Worm (Caenorhabditis elegans) whole organism, late embryonic: ENCODE results near the gene C45E5.1.

Experiments
- T23F11.4 ChIP-seq: fragments of 200-800 bp; sonication (Bioruptor generic); optimal IDR thresholded peaks from 2 replicates; lab custom pipeline; 2018; ENCODE audit warnings: mild to moderate bottlenecking, missing genetic modification characterization, missing compliant biosample characterization
- ceh-14 ChIP-seq: sonication (generic microtip); optimal IDR thresholded peaks from 2 replicates; lab custom pipeline; 2016; ENCODE audit warnings: missing genotype, missing genetic modification characterization, missing compliant biosample characterization
- ceh-18 ChIP-seq: sonication (generic microtip); optimal IDR thresholded peaks from 2 replicates; lab custom pipeline; 2016; ENCODE audit warnings: missing genetic modification characterization, missing compliant biosample characterization
- ceh-19 ChIP-seq: fragments of 200-800 bp; sonication (Bioruptor generic); optimal IDR thresholded peaks from 2 replicates; lab custom pipeline; 2018; ENCODE audit warnings: mild to moderate bottlenecking, missing genetic modification characterization, missing compliant biosample characterization
- ceh-22 ChIP-seq: sonication (generic microtip); optimal IDR thresholded peaks from 2 replicates; lab custom pipeline; 2017; ENCODE audit warnings: missing biosample characterization, missing genetic modification characterization
- ceh-31 ChIP-seq: sonication (generic microtip); optimal IDR thresholded peaks from 2 replicates; lab custom pipeline; 2016; ENCODE audit warnings: missing genetic modification characterization, missing compliant biosample characterization
- ceh-34 ChIP-seq: sonication (generic microtip); optimal IDR thresholded peaks from 2 replicates; lab custom pipeline; 2016; ENCODE audit warnings: mild to moderate bottlenecking, missing genetic modification characterization, missing compliant biosample characterization
- ceh-45 ChIP-seq: fragments of 200-800 bp; sonication (Bioruptor generic); IDR thresholded peaks from 2 replicates; pipeline ENCODE4 v1.3.6; 2022; ENCODE audit warnings: missing genetic modification reagents, missing genetic modification characterization, missing compliant biosample characterization
- ceh-6 ChIP-seq: fragments of 200-800 bp; sonication (Bioruptor generic); optimal IDR thresholded peaks from 2 replicates; lab custom pipeline; 2018; ENCODE audit warnings: mild to moderate bottlenecking, missing genetic modification characterization, missing compliant biosample characterization
- che-1 ChIP-seq: sonication (generic microtip); optimal IDR thresholded peaks from 2 replicates; lab custom pipeline; 2016; ENCODE audit warnings: mild to moderate bottlenecking, missing genetic modification characterization, missing compliant biosample characterization
- dve-1 ChIP-seq: sonication (generic microtip); optimal IDR thresholded peaks from 2 replicates; lab custom pipeline; 2017; ENCODE audit warnings: antibody characterized with exemption, mild to moderate bottlenecking, missing genetic modification characterization, missing compliant biosample characterization
- elt-2 ChIP-seq: sonication (generic microtip); optimal IDR thresholded peaks from 2 replicates; lab custom pipeline; 2016; ENCODE audit warnings: missing genetic modification reagents, missing genetic modification characterization, missing compliant biosample characterization
- ets-4 ChIP-seq: sonication (generic microtip); optimal IDR thresholded peaks from 2 replicates; lab custom pipeline; 2016; ENCODE audit warnings: missing genetic modification characterization, missing compliant biosample characterization
- fkh-10 ChIP-seq: fragments of 150-350 bp; optimal IDR thresholded peaks from 2 replicates; lab custom pipeline; 2014; ENCODE audit warnings: missing biosample characterization, missing genetic modification reagents, missing genetic modification characterization
- fkh-6 ChIP-seq: sonication (generic microtip); optimal IDR thresholded peaks from 2 replicates; lab custom pipeline; 2016; ENCODE audit warnings: missing genetic modification characterization, missing compliant biosample characterization
- hlh-13 ChIP-seq: fragments of 200-800 bp; sonication (Bioruptor generic); optimal IDR thresholded peaks from 2 replicates; lab custom pipeline; 2018; ENCODE audit warnings: mild to moderate bottlenecking, missing genetic modification characterization, missing compliant biosample characterization
- hlh-30 ChIP-seq: sonication (generic microtip); optimal IDR thresholded peaks from 2 replicates; lab custom pipeline; 2017; ENCODE audit warnings: antibody characterized with exemption, missing genetic modification characterization, missing compliant biosample characterization; ENCODE audit not compliant: insufficient read depth
- lim-6 ChIP-seq: sonication (generic microtip); optimal IDR thresholded peaks from 2 replicates; lab custom pipeline; 2016; ENCODE audit warnings: missing genetic modification characterization, missing compliant biosample characterization
- lin-11 ChIP-seq: fragments of 200-800 bp; sonication (Bioruptor generic); optimal IDR thresholded peaks from 2 replicates; lab custom pipeline; 2018; ENCODE audit warnings: mild to moderate bottlenecking, missing genetic modification characterization, missing compliant biosample characterization
- mec-3 ChIP-seq: sonication (generic microtip); optimal IDR thresholded peaks from 2 replicates; lab custom pipeline; 2016; ENCODE audit warnings: borderline replicate concordance, missing genetic modification characterization, missing compliant biosample characterization
- nfya-1 ChIP-seq: sonication (generic microtip); optimal IDR thresholded peaks from 2 replicates; lab custom pipeline; 2017; ENCODE audit warnings: missing genetic modification characterization, mild to moderate bottlenecking, missing compliant biosample characterization, antibody characterized with exemption, moderate library complexity
- nhr-11 ChIP-seq: fragments of 150-350 bp; optimal IDR thresholded peaks from 2 replicates; lab custom pipeline; 2014; ENCODE audit warnings: missing biosample characterization, missing genetic modification characterization
- odd-2 ChIP-seq: sonication (generic microtip); optimal IDR thresholded peaks from 2 replicates; lab custom pipeline; 2017; ENCODE audit warnings: antibody characterized with exemption, mild to moderate bottlenecking, missing genetic modification characterization, missing compliant biosample characterization
- pag-3 ChIP-seq: sonication (generic microtip); optimal IDR thresholded peaks from 2 replicates; lab custom pipeline; 2016; ENCODE audit warnings: missing compliant biosample characterization, missing genetic modification characterization, borderline replicate concordance
- pax-1 ChIP-seq: fragments of 150-350 bp; optimal IDR thresholded peaks from 2 replicates; lab custom pipeline; 2014; ENCODE audit warnings: missing biosample characterization, missing genetic modification characterization
- pha-2 ChIP-seq: sonication (generic microtip); optimal IDR thresholded peaks from 2 replicates; lab custom pipeline; 2017; ENCODE audit warnings: mild to moderate bottlenecking, missing genetic modification characterization, missing compliant biosample characterization
- pha-4 ChIP-seq: fragments of 150-350 bp; optimal IDR thresholded peaks from 2 replicates; lab custom pipeline; 2018; ENCODE audit warnings: missing biosample characterization, missing genetic modification reagents, missing genetic modification characterization
- rnt-1 ChIP-seq: sonication (generic microtip); optimal IDR thresholded peaks from 2 replicates; lab custom pipeline; 2016; ENCODE audit warnings: missing genetic modification characterization, missing compliant biosample characterization
- sdc-2 ChIP-seq: sonication (generic microtip); optimal IDR thresholded peaks from 2 replicates; lab custom pipeline; 2016; ENCODE audit warnings: missing genotype, missing genetic modification characterization, missing compliant biosample characterization
- sox-2 ChIP-seq: fragments of 200-800 bp; sonication (Bioruptor generic); IDR thresholded peaks from 2 replicates; pipeline ENCODE4 v1.3.6; 2022; ENCODE audit warnings: missing genetic modification reagents, missing genetic modification characterization, missing compliant biosample characterization
- syd-9 ChIP-seq: sonication (generic microtip); optimal IDR thresholded peaks from 2 replicates; lab custom pipeline; 2016; ENCODE audit warnings: mild to moderate bottlenecking, missing genetic modification characterization, moderate library complexity, missing compliant biosample characterization
- tbx-2 ChIP-seq: sonication (generic microtip); optimal IDR thresholded peaks from 2 replicates; lab custom pipeline; 2016; ENCODE audit warnings: missing genetic modification characterization, missing compliant biosample characterization
- ttx-3 ChIP-seq: sonication (generic microtip); optimal IDR thresholded peaks from 2 replicates; lab custom pipeline; 2016; ENCODE audit warnings: missing genetic modification reagents, missing genetic modification characterization, missing compliant biosample characterization
- ztf-16 ChIP-seq: sonication (generic microtip); optimal IDR thresholded peaks from 2 replicates; lab custom pipeline; 2017; ENCODE audit warnings: missing genetic modification characterization, missing compliant biosample characterization

Gene C45E5.1

DNA sequence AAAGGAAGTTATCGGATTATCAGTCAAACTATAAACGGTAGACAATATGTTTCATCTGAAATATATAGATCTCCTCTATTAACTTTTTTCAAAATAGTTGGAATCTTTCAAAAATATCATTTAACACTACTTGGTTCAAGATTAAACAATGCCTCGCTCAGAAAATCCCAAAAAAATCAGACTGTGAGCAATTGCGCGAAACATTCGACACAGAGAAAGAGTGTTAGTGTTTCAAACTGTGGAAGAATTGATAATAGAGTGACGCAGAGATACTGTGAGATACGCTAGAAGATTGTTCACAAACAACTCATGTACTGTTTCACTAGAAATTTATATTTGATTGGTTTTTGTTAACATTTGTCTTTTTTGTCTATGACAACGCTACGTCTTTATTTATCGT is 3.2 kb upstream of the C45E5.1 start, which contains the start of gene chil-11:
chil-11 (plus strand) TSS at position 301 of the 400 bp plus-strand sequence.
- TF ChIP-seq ceh-22 (tag; lab: Kevin White, UChicago) (no peak), hlh-13 (GFP tag; lab: Kevin White, UChicago) (no peak), lim-6 (no peak), ceh-45 (GFP tag; lab: Robert Waterston, UW) (no peak), sdc-2 (tag; lab: Kevin White, UChicago) (no peak), ceh-31 (tag; lab: Kevin White, UChicago) (no peak)

DNA sequence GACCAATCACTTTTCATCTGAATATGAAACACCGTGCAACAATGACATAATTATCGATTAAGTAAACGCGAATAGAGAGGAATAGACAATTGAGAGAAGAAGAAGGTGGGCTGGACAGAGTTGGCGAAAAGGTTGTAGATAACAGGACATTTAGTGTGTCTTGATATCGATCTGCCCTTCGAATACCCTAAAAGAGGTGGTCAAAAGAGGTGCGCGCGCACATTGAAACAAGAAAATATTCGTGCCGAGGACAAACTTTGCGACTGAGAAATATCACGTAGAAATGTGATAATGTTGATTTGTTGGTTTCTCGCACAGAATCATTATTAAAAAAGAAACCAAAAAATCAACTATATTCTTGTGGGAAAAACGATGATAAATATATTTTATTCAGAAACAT is 5.7 kb downstream of the C45E5.1 start:
- TF ChIP-seq pha-4 (tag; lab: Kevin White, UChicago) (no peak), ets-4 (tag; lab: Kevin White, UChicago) (no peak), ceh-19 (GFP tag; lab: Kevin White, UChicago) (no peak)

DNA sequence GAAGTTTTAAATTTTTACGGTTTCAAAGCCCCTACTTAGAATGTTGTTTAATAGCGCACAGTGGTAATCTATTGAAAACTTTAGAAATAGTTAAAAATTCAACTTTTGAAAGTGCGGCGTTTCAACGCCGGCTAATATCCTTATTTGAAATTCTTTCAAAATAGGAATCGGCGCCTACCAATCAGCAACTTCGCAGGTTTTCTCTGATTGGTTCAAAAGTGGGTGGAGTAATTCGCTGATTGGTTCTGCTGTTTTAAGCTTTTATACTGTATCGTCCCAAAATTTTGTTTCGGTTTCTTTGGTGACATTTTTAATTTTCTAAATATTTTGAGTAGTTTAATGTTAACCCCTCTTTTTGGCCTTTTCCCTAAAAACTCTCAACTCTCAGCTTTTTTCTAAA is 7.8 kb downstream of the C45E5.1 start:
- TF ChIP-seq mec-3 (tag; lab: Kevin White, UChicago), result no peak
- no peak for TF ChIP-seq rnt-1 (tag; lab: Kevin White, UChicago)
- no peak for TF ChIP-seq che-1 (tag; lab: Kevin White, UChicago)
- TF ChIP-seq elt-2 (tag; lab: Kevin White, UChicago), result no peak
- peak; percentile 91 for TF ChIP-seq nfya-1
- TF ChIP-seq fkh-6, result no peak
- TF ChIP-seq odd-2, result no peak

DNA sequence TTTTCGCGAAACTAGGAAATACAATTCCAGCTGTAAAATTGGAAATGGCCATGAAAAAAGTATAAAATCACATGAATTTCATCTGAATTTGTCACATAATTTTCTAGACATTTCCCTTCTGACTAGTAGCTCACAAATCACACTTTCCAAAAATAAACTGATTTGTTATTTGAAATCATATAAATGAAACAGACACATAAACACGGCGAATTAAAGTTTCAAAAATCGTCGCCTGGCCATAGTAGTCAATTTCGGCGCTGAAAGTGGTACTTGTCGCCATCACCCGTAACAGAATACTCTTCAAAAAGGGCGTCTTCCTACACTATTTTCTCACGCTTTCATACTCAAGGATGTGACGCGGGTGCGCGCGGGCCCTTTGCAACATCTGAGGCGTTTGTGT is 8.5 kb downstream of the C45E5.1 start:
- no peak for TF ChIP-seq sox-2
- TF ChIP-seq ceh-19 (GFP tag; lab: Kevin White, UChicago), result peak; percentile 46

DNA sequence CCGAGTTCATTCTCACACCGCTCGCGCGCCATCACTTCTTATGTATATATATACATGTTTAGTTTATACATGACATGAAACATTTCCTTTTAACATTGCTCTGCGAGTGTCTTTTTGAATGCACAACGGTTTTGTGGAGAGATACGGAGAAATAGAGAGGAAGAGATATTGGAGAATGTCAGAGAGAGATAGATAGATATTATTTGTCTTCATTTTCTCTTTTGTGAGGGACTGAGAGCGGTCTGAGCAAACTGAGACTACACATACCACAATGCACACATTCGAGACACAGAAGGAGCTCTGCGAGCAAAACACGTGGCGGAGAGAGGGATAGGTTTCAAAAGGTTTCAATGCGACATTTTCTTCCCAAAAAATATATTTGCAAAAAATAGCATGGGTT is 9.1 kb downstream of the C45E5.1 start:
- TF ChIP-seq ztf-16 (tag; lab: Kevin White, UChicago), result no peak
- no peak for TF ChIP-seq lim-6
- peak; percentile 3 for TF ChIP-seq hlh-30 (tag; lab: Kevin White, UChicago)
- no peak for TF ChIP-seq mec-3 (tag; lab: Kevin White, UChicago)
- no peak for TF ChIP-seq syd-9 (tag; lab: Kevin White, UChicago)
- TF ChIP-seq odd-2, result no peak
- peak; percentile 42 for TF ChIP-seq dve-1 (tag; lab: Kevin White, UChicago)
- no peak for TF ChIP-seq fkh-10 (GFP tag; lab: Kevin White, UChicago)
- peak; percentile 17 for TF ChIP-seq ceh-14 (tag; lab: Kevin White, UChicago)
- peak; percentile 74 for TF ChIP-seq ceh-18 (tag; lab: Kevin White, UChicago)
- no peak for TF ChIP-seq nhr-11 (tag; lab: Kevin White, UChicago)
- no peak for TF ChIP-seq pag-3
- TF ChIP-seq T23F11.4 (GFP tag; lab: Kevin White, UChicago), result peak; percentile 50
- TF ChIP-seq ceh-6 (GFP tag; lab: Kevin White, UChicago), result no peak
- no peak for TF ChIP-seq pax-1 (tag; lab: Kevin White, UChicago)
- TF ChIP-seq lin-11 (tag; lab: Kevin White, UChicago), result no peak
- peak; percentile 27 for TF ChIP-seq ceh-34
- TF ChIP-seq pha-2 (tag; lab: Kevin White, UChicago), result peak; percentile 45
- TF ChIP-seq tbx-2 (tag; lab: Kevin White, UChicago), result peak; percentile 15
- no peak for TF ChIP-seq ttx-3
- no peak for TF ChIP-seq ceh-31 (tag; lab: Kevin White, UChicago)
